Worm (Caenorhabditis elegans): ENCODE data around the gene pelo-1.

pelo-1 gene

DNA sequence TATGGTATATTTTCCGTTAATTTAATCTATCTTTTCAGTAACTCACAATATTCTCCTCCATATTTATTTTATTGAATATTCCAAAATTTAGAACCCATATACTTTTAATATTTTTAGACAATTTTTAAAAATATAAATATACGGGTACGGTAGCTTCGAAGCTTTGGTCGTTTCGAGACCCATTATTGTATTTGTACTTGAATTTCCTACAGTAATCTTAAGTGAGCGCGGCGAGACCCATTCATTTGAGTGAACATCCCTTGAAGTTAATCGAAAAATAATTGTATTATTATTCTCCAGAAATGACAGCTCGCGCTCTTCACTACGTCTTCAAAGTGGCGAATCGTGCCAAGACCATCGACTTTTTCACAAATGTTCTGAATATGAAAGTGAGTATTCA, 50.7 kb downstream of the pelo-1 start, which contains the start of gene glod-4:
Gene glod-4, plus strand, starts transcription at position 301 of the 400 bp plus-strand sequence.
- TF ChIP-seq nhr-6 (tag; optimal IDR thresholded peaks at IDR 0.05) (no peak), lsy-2 (tag; optimal IDR thresholded peaks at IDR 0.05) (no peak), sma-9 (GFP tag; optimal IDR thresholded peaks at IDR 0.05) (no peak), sma-9 (tag; optimal IDR thresholded peaks at IDR 0.05) (no peak), unc-62 (GFP tag; optimal IDR thresholded peaks at IDR 0.05) (no peak), gmeb-1 (tag; optimal IDR thresholded peaks at IDR 0.05) (no peak), blmp-1 (tag; optimal IDR thresholded peaks at IDR 0.05; ENCODE audit: insufficient read depth) (no peak), nhr-23 (tag; optimal IDR thresholded peaks at IDR 0.05) (no peak), elt-1 (tag; optimal IDR thresholded peaks at IDR 0.05) (no peak), nhr-129 (tag; optimal IDR thresholded peaks at IDR 0.05) (no peak), nhr-25 (tag; optimal IDR thresholded peaks at IDR 0.05) (no peak), mdl-1 (tag; optimal IDR thresholded peaks at IDR 0.05) (no peak), aly-2 (tag; optimal IDR thresholded peaks at IDR 0.05) (no peak)

DNA sequence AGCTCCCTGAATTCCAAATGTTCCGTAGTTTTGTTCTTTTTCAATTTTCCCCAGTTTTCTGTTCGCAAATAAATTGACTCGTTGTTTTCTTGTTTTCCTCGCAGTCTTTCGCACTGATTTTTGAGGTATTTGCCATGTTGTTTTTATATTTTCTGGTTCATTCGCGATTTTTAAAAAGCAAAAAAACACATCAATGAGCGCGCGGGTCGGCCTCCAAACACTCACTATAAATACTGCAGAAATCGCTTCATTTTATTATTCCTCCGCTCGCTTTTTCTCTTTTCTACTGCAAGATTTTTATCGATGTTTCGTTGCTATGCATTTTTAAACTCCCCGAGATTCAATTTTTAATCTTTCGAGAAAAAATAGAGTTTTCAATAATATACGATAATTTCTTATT, 51.2 kb downstream of the pelo-1 start:
- TF ChIP-seq nhr-23 (tag; optimal IDR thresholded peaks at IDR 0.05) (no peak), nhr-6 (tag; optimal IDR thresholded peaks at IDR 0.05) (no peak), lin-13 (GFP tag; optimal IDR thresholded peaks at IDR 0.05) (no peak), fos-1 (tag; optimal IDR thresholded peaks at IDR 0.05) (no peak), crh-2 (tag; optimal IDR thresholded peaks at IDR 0.05) (no peak), sma-9 (GFP tag; optimal IDR thresholded peaks at IDR 0.05) (no peak), sma-9 (tag; optimal IDR thresholded peaks at IDR 0.05) (no peak), sma-3 (GFP tag; optimal IDR thresholded peaks at IDR 0.05) (no peak), nhr-11 (tag; optimal IDR thresholded peaks at IDR 0.05) (no peak), alr-1 (tag; optimal IDR thresholded peaks at IDR 0.05) (no peak), elt-3 (tag; optimal IDR thresholded peaks at IDR 0.05) (no peak), ztf-4 (tag; optimal IDR thresholded peaks at IDR 0.05) (no peak), dmd-4 (tag; optimal IDR thresholded peaks at IDR 0.05) (no peak), gmeb-1 (tag; optimal IDR thresholded peaks at IDR 0.05) (no peak), ZK546.5 (tag; optimal IDR thresholded peaks at IDR 0.05) (no peak)

DNA sequence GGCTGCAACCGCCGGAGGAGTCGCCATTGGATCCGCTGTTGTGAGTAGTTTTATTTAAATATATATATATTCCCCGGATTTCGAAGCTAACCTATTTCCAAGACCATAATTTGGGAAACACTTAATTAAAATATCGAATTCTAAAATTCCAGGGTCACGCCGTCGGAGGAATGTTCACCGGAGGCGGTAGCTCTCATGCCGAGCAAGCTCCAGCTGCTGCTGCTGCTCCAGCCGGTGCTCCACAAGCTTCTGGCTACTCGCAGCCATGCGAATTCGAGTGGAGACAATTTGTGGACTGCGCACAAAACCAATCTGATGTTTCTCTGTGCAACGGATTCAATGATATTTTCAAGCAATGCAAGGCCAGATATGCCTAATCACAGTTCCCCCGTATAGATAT, 51.7 kb downstream of the pelo-1 start:
- TF ChIP-seq ZK546.5 (tag; optimal IDR thresholded peaks at IDR 0.05) (no peak), F13H6.1 (tag; optimal IDR thresholded peaks at IDR 0.05) (no peak), nhr-12 (tag; optimal IDR thresholded peaks at IDR 0.05) (no peak), mdl-1 (tag; optimal IDR thresholded peaks at IDR 0.05) (no peak), nhr-23 (tag; optimal IDR thresholded peaks at IDR 0.05) (no peak), nhr-129 (tag; optimal IDR thresholded peaks at IDR 0.05) (no peak), ceh-82 (tag; optimal IDR thresholded peaks at IDR 0.05) (no peak), lin-13 (GFP tag; optimal IDR thresholded peaks at IDR 0.05) (no peak), elt-3 (tag; optimal IDR thresholded peaks at IDR 0.05) (no peak), peb-1 (tag; optimal IDR thresholded peaks at IDR 0.05) (no peak), blmp-1 (tag; optimal IDR thresholded peaks at IDR 0.05; ENCODE audit: insufficient read depth) (no peak), elt-1 (tag; optimal IDR thresholded peaks at IDR 0.05) (no peak), ceh-16 (tag; optimal IDR thresholded peaks at IDR 0.05) (no peak), sem-4 (tag; optimal IDR thresholded peaks at IDR 0.05) (no peak), unc-62 (GFP tag; optimal IDR thresholded peaks at IDR 0.05) (no peak), nhr-237 (tag; optimal IDR thresholded peaks at IDR 0.05) (no peak), sma-9 (GFP tag; optimal IDR thresholded peaks at IDR 0.05) (no peak), sma-9 (tag; optimal IDR thresholded peaks at IDR 0.05) (no peak)

Data from whole organism, L2 larva.